Worm (Caenorhabditis elegans) whole organism, L2 larva: ENCODE data around the gene F49H12.7.

Experiments used
- blmp-1 ChIP-seq: sonication (generic microtip); optimal IDR thresholded peaks from 2 replicates; lab custom pipeline; 2017; ENCODE audit warnings: missing genetic modification characterization, mild to moderate bottlenecking, missing compliant biosample characterization, antibody characterized with exemption, moderate library complexity; ENCODE audit not compliant: insufficient read depth
- egl-27 ChIP-seq: sonication (generic microtip); optimal IDR thresholded peaks from 3 replicates; lab custom pipeline; 2017; ENCODE audit warnings: missing biosample characterization, missing genetic modification reagents, missing genetic modification characterization
- elt-3 ChIP-seq: sonication (generic microtip); optimal IDR thresholded peaks from 2 replicates; lab custom pipeline; 2017; ENCODE audit warnings: missing biosample characterization, missing genetic modification characterization
- lin-13 ChIP-seq: fragments of 150-350 bp; optimal IDR thresholded peaks from 2 replicates; lab custom pipeline; 2014; ENCODE audit warnings: missing biosample characterization, missing genetic modification reagents, missing genetic modification characterization
- lin-39 ChIP-seq: fragments of 150-350 bp; optimal IDR thresholded peaks from 2 replicates; lab custom pipeline; 2014; ENCODE audit warnings: missing biosample characterization, missing genetic modification reagents, missing genetic modification characterization
- lsy-2 ChIP-seq, 2 experiments: fragments of 150-350 bp in 1 of 2; sonication (generic microtip) in 1 of 2; optimal IDR thresholded peaks; 2 replicates each; lab custom pipeline; 2014 to 2017; ENCODE audit warnings: missing biosample characterization in 2 of 2, missing genetic modification characterization in 2 of 2
- mab-5 ChIP-seq: fragments of 150-350 bp; optimal IDR thresholded peaks from 2 replicates; lab custom pipeline; 2014; ENCODE audit warnings: missing biosample characterization, missing genetic modification characterization
- mdl-1 ChIP-seq, 2 experiments: fragments of 150-350 bp in 1 of 2; sonication (generic microtip) in 1 of 2; optimal IDR thresholded peaks; 2 replicates each; lab custom pipeline; 2017; ENCODE audit warnings: missing biosample characterization in 2 of 2, missing genetic modification characterization in 2 of 2
- zag-1 ChIP-seq: fragments of 150-350 bp; optimal IDR thresholded peaks from 2 replicates; lab custom pipeline; 2014; ENCODE audit warnings: missing biosample characterization, missing genetic modification characterization

- TF ChIP-seq mab-5 (peak; percentile 96), blmp-1 (no peak), mdl-1 (tag; optimal IDR thresholded peaks at IDR 0.05; lab: Kevin White, UChicago) (no peak), lin-13 (GFP tag; lab: Kevin White, UChicago) (no peak), zag-1 (tag; lab: Kevin White, UChicago) (no peak), lin-39 (tag; lab: Kevin White, UChicago) (no peak), lsy-2 (tag; optimal IDR thresholded peaks at IDR 0.05; lab: Kevin White, UChicago) (no peak), egl-27 (tag; lab: Kevin White, UChicago) (no peak), elt-3 (tag; lab: Kevin White, UChicago) (no peak)
These were observed 18.6 kb upstream of the F49H12.7 start, which contains the start of gene igcm-4 for ce11 chrX:2046124-2046722.
